Fruit fly (Drosophila melanogaster) whole organism, prepupa: Measurements from ENCODE around the gene CG10063.

ENCODE experiments used
- Blimp-1 ChIP-seq: fragments of 200-800 bp; sonication (Bioruptor generic); optimal IDR thresholded peaks from 3 replicates; lab custom pipeline; 2017; ENCODE audit warnings: missing biosample characterization, missing genetic modification characterization, mild to moderate bottlenecking, moderate library complexity, missing genetic modification reagents
- CG10669 ChIP-seq: fragments of 200-800 bp; sonication (Bioruptor generic); optimal IDR thresholded peaks from 3 replicates; lab custom pipeline; 2018; ENCODE audit warnings: missing biosample characterization, mild to moderate bottlenecking, missing genetic modification characterization, moderate library complexity
- CG11762 ChIP-seq: fragments of 200-800 bp; sonication (Bioruptor generic); optimal IDR thresholded peaks from 3 replicates; lab custom pipeline; 2016; ENCODE audit warnings: missing biosample characterization, missing genetic modification characterization; ENCODE audit not compliant: insufficient read depth
- CG11902 ChIP-seq: fragments of 200-800 bp; sonication (Bioruptor generic); optimal IDR thresholded peaks from 3 replicates; lab custom pipeline; 2016; ENCODE audit warnings: missing biosample characterization, missing genetic modification characterization
- CG16779 ChIP-seq: fragments of 200-800 bp; sonication (Bioruptor generic); optimal IDR thresholded peaks from 3 replicates; lab custom pipeline; 2017; ENCODE audit warnings: missing biosample characterization, mild to moderate bottlenecking, missing genetic modification characterization
- CG3032 ChIP-seq: fragments of 200-800 bp; optimal IDR thresholded peaks from 2 replicates; lab custom pipeline; 2019; ENCODE audit warnings: missing biosample characterization, mild to moderate bottlenecking, missing genetic modification characterization, moderate library complexity
- CG31627 ChIP-seq: fragments of 200-800 bp; sonication (Bioruptor generic); optimal IDR thresholded peaks from 3 replicates; lab custom pipeline; 2016; ENCODE audit warnings: missing biosample characterization, missing genetic modification characterization
- CG34406 ChIP-seq: fragments of 200-800 bp; sonication (Bioruptor generic); optimal IDR thresholded peaks from 3 replicates; lab custom pipeline; 2016; ENCODE audit warnings: missing biosample characterization, missing genetic modification characterization
- CG4318 ChIP-seq: fragments of 200-800 bp; sonication (Bioruptor generic); optimal IDR thresholded peaks from 3 replicates; lab custom pipeline; 2017; ENCODE audit warnings: missing biosample characterization, mild to moderate bottlenecking, missing genetic modification characterization
- CG6163 ChIP-seq: fragments of 200-800 bp; sonication (Bioruptor generic); IDR thresholded peaks from 3 replicates; pipeline ENCODE4 v1.3.6; 2022; ENCODE audit warnings: missing biosample characterization, missing genetic modification characterization
- CG6276 ChIP-seq: fragments of 200-800 bp; sonication (Bioruptor generic); optimal IDR thresholded peaks from 2 replicates; lab custom pipeline; 2017; ENCODE audit warnings: missing biosample characterization, mild to moderate bottlenecking, missing genetic modification characterization
- CG6808 ChIP-seq: fragments of 200-800 bp; sonication (Bioruptor generic); optimal IDR thresholded peaks from 3 replicates; lab custom pipeline; 2017; ENCODE audit warnings: missing biosample characterization, missing genetic modification characterization, mild to moderate bottlenecking, moderate library complexity, missing genetic modification reagents
- CG7368 ChIP-seq: fragments of 200-800 bp; sonication (Bioruptor generic); optimal IDR thresholded peaks from 3 replicates; lab custom pipeline; 2016; ENCODE audit warnings: missing biosample characterization, missing genetic modification characterization
- CG8119 ChIP-seq: fragments of 200-800 bp; sonication (Bioruptor generic); IDR thresholded peaks from 3 replicates; pipeline ENCODE4 v1.3.6; 2022; ENCODE audit warnings: missing biosample characterization, missing genetic modification characterization
- CG8319 ChIP-seq: fragments of 200-800 bp; sonication (Bioruptor generic); optimal IDR thresholded peaks from 3 replicates; lab custom pipeline; 2016; ENCODE audit warnings: missing biosample characterization, missing genetic modification characterization
- CG8632 ChIP-seq: fragments of 200-800 bp; sonication (Bioruptor generic); optimal IDR thresholded peaks from 3 replicates; lab custom pipeline; 2016; ENCODE audit warnings: missing biosample characterization, missing genetic modification characterization
- Eip75B ChIP-seq: fragments of 200-800 bp; sonication (Bioruptor generic); optimal IDR thresholded peaks from 3 replicates; lab custom pipeline; 2016; ENCODE audit warnings: missing biosample characterization, missing genetic modification characterization
- Eip78C ChIP-seq: fragments of 200-800 bp; sonication (Bioruptor generic); peaks from one replicate; lab custom pipeline; 2016; ENCODE audit warnings: missing biosample characterization, missing genetic modification characterization
- Ets21C ChIP-seq: fragments of 200-800 bp; sonication (Bioruptor generic); optimal IDR thresholded peaks from 3 replicates; lab custom pipeline; 2016; ENCODE audit warnings: missing biosample characterization, missing genetic modification characterization
- Ets96B ChIP-seq: fragments of 200-800 bp; optimal IDR thresholded peaks from 2 replicates; lab custom pipeline; 2019; ENCODE audit warnings: missing biosample characterization, mild to moderate bottlenecking, missing genetic modification characterization, moderate library complexity
- Hr39 ChIP-seq: fragments of 200-800 bp; sonication (Bioruptor generic); optimal IDR thresholded peaks from 2 replicates; lab custom pipeline; 2016; ENCODE audit warnings: missing biosample characterization, missing genetic modification characterization
- Hr4 ChIP-seq: fragments of 200-800 bp; sonication (Bioruptor generic); optimal IDR thresholded peaks from 3 replicates; lab custom pipeline; 2016; ENCODE audit warnings: missing biosample characterization, missing genetic modification characterization
- Lpt ChIP-seq: fragments of 200-800 bp; sonication (Bioruptor generic); optimal IDR thresholded peaks from 3 replicates; lab custom pipeline; 2016; ENCODE audit warnings: missing biosample characterization, missing genetic modification characterization
- Met ChIP-seq: fragments of 200-800 bp; sonication (Bioruptor generic); optimal IDR thresholded peaks from 3 replicates; lab custom pipeline; 2016; ENCODE audit warnings: missing biosample characterization, missing genetic modification characterization
- OdsH ChIP-seq: fragments of 200-800 bp; sonication (Bioruptor generic); optimal IDR thresholded peaks from 3 replicates; lab custom pipeline; 2016; ENCODE audit warnings: missing biosample characterization, missing genetic modification characterization
- Smox ChIP-seq: fragments of 200-800 bp; sonication (Bioruptor generic); optimal IDR thresholded peaks from 3 replicates; lab custom pipeline; 2016; ENCODE audit warnings: missing biosample characterization, missing genetic modification characterization
- Sox102F ChIP-seq: fragments of 200-800 bp; sonication (Bioruptor generic); optimal IDR thresholded peaks from 2 replicates; lab custom pipeline; 2016; ENCODE audit warnings: missing biosample characterization, mild to moderate bottlenecking, missing genetic modification characterization
- Sox14 ChIP-seq: fragments of 200-800 bp; sonication (Bioruptor generic); optimal IDR thresholded peaks from 3 replicates; lab custom pipeline; 2016; ENCODE audit warnings: missing biosample characterization, missing genetic modification characterization
- Sox15 ChIP-seq: fragments of 200-800 bp; sonication (Bioruptor generic); optimal IDR thresholded peaks from 3 replicates; lab custom pipeline; 2016; ENCODE audit warnings: missing biosample characterization, missing genetic modification characterization
- achi ChIP-seq: fragments of 200-800 bp; sonication (Bioruptor generic); optimal IDR thresholded peaks from 3 replicates; lab custom pipeline; 2016; ENCODE audit warnings: missing biosample characterization, missing genetic modification characterization
- acj6 ChIP-seq: fragments of 200-800 bp; sonication (Bioruptor generic); optimal IDR thresholded peaks from 3 replicates; lab custom pipeline; 2016; ENCODE audit warnings: missing biosample characterization, missing genetic modification characterization
- dac ChIP-seq: fragments of 200-800 bp; sonication (Bioruptor generic); optimal IDR thresholded peaks from 2 replicates; lab custom pipeline; 2017; ENCODE audit warnings: missing biosample characterization, mild to moderate bottlenecking, missing genetic modification characterization
- dsx ChIP-seq: fragments of 200-800 bp; optimal IDR thresholded peaks from 3 replicates; lab custom pipeline; 2019; ENCODE audit warnings: missing biosample characterization, mild to moderate bottlenecking, missing genetic modification characterization, moderate library complexity; ENCODE audit not compliant: poor library complexity, severe bottlenecking
- eg ChIP-seq: fragments of 200-800 bp; sonication (Bioruptor generic); IDR thresholded peaks from 3 replicates; pipeline ENCODE4 v1.3.6; 2022; ENCODE audit warnings: missing biosample characterization, missing genetic modification characterization
- esn ChIP-seq: fragments of 200-800 bp; sonication (Bioruptor generic); optimal IDR thresholded peaks from 2 replicates; lab custom pipeline; 2016; ENCODE audit warnings: missing biosample characterization, mild to moderate bottlenecking, missing genetic modification characterization, moderate library complexity
- fd85E ChIP-seq: fragments of 200-800 bp; sonication (Bioruptor generic); optimal IDR thresholded peaks from 3 replicates; lab custom pipeline; 2016; ENCODE audit warnings: missing biosample characterization, missing genetic modification characterization
- fkh ChIP-seq: fragments of 200-800 bp; sonication (Bioruptor generic); optimal IDR thresholded peaks from 3 replicates; lab custom pipeline; 2017; ENCODE audit warnings: missing biosample characterization, mild to moderate bottlenecking, missing genetic modification characterization, moderate library complexity
- lz ChIP-seq: fragments of 200-800 bp; sonication (Bioruptor generic); optimal IDR thresholded peaks from 3 replicates; lab custom pipeline; 2016; ENCODE audit warnings: missing biosample characterization, missing genetic modification characterization
- net ChIP-seq: fragments of 200-800 bp; sonication (Bioruptor generic); optimal IDR thresholded peaks from 3 replicates; lab custom pipeline; 2016; ENCODE audit warnings: missing biosample characterization, missing genetic modification characterization
- pdm3 ChIP-seq: fragments of 200-800 bp; sonication (Bioruptor generic); optimal IDR thresholded peaks from 3 replicates; lab custom pipeline; 2016; ENCODE audit warnings: missing biosample characterization, missing genetic modification characterization
- salr ChIP-seq, 2 experiments: fragments of 200-800 bp; sonication (Bioruptor generic); optimal IDR thresholded peaks; 3 replicates each; lab custom pipeline; 2016 to 2018; ENCODE audit warnings: missing biosample characterization in 2 of 2, missing genetic modification characterization in 2 of 2, mild to moderate bottlenecking in 1 of 2
- spab ChIP-seq: fragments of 200-800 bp; sonication (Bioruptor generic); optimal IDR thresholded peaks from 2 replicates; lab custom pipeline; 2017; ENCODE audit warnings: missing biosample characterization, mild to moderate bottlenecking, missing genetic modification characterization, missing genetic modification reagents
- ss ChIP-seq, 2 experiments: fragments of 200-800 bp; sonication (Bioruptor generic); optimal IDR thresholded peaks; 2 replicates in 1 of 2; 3 replicates in 1 of 2; lab custom pipeline; 2017 to 2018; ENCODE audit warnings: mild to moderate bottlenecking in 2 of 2, missing biosample characterization in 2 of 2, missing genetic modification characterization in 2 of 2, moderate library complexity in 1 of 2
- svp ChIP-seq: fragments of 200-800 bp; sonication (Bioruptor generic); peaks from one replicate; lab custom pipeline; 2016; ENCODE audit warnings: missing biosample characterization, missing genetic modification characterization
- topi ChIP-seq: fragments of 200-800 bp; sonication (Bioruptor generic); optimal IDR thresholded peaks from 3 replicates; lab custom pipeline; 2016; ENCODE audit warnings: missing biosample characterization, missing genetic modification characterization
- vri ChIP-seq: fragments of 200-800 bp; sonication (Bioruptor generic); optimal IDR thresholded peaks from 3 replicates; lab custom pipeline; 2016; ENCODE audit warnings: missing biosample characterization, mild to moderate bottlenecking, missing genetic modification characterization

The CG10063 gene

DNA sequence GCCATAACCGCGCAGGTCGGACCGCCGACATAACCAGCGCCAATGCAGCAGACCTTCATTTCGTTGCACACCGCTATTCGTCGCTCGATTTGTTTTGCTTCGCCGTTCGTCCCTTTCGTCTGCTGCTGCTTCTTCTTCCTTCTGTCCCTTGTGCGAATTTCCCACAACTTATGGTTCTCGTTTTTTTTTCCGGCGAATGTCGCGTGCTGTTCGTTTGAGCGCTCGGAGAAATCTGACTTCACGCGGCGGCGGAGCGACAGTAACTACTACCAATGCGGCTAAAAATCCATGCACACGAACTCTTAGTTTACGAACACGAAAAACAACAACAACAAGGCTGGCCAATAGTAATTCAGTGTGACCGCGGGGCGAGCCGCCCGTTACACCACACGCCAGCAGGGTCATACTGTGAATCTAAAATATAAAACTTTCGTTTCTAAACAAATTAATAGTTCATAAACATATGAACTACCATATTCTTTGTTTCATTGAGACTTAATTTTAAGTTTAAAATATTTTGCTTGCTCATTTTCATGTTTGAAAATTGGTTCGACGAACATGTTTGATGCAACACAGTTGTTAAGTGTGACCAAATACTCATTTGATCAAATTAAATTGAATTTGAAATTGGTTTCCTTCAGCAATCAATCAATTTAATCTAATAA is 7.6 kb downstream of the CG10063 start, which contains the start of gene sgl (continued):
- TF ChIP-seq fkh (GFP tag; lab: Kevin White, UChicago) (no peak), Ets21C (GFP tag; lab: Kevin White, UChicago) (no peak), Blimp-1 (GFP tag; lab: Kevin White, UChicago) (no peak), Eip78C (peak; percentile 73), dsx (GFP tag; lab: Kevin White, UChicago) (peak; percentile 43), Sox14 (GFP tag; lab: Kevin White, UChicago) (peak; percentile 36), vri (peak; percentile 62), CG6808 (peak; percentile 34)

DNA sequence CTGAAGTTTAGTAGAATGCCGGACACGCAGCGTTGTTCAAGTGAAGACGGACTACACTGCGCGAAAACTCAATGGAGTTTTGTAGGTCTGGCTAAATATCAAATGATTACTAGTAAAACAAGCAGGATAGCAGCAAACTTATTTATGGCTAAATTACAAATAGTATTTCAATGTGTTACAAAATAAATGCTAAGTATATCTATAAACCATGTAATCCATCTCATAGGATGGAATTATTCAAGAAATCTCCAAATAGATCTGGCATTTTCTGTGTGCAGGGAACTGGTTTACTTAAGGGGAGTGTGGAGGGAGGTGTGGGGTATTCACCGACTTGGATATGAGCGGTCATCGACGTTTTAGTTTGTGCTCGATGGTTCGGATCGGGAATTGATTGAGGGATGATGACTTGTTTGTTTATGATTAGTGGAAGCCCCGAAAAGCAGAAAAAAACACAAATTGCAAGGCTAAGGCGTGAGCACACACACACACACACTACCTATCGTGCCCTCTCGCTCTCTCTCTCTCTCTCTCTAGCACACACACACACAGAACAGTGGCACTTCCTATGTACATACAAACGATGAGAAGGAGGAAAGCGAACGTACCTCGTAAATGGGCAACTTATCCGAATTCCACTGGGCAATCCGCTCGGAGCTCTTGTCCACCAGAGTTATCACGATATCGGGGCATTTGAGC is 8.3 kb downstream of the CG10063 start:
- TF ChIP-seq Sox15 (GFP tag; lab: Kevin White, UChicago) (peak; percentile 59), Ets21C (GFP tag; lab: Kevin White, UChicago) (peak; percentile 26), CG11902 (GFP tag; lab: Kevin White, UChicago) (no peak), CG31627 (GFP tag; lab: Kevin White, UChicago) (peak; percentile 61), salr (GFP tag; optimal IDR thresholded peaks at IDR 0.05; lab: Kevin White, UChicago) (peak; percentile 65 to 67), Lpt (GFP tag; lab: Kevin White, UChicago) (peak; percentile 69), fkh (GFP tag; lab: Kevin White, UChicago) (peak; percentile 58), dsx (GFP tag; lab: Kevin White, UChicago) (peak; percentile 80), CG34406 (GFP tag; lab: Kevin White, UChicago) (peak; percentile 68), ss (GFP tag; optimal IDR thresholded peaks at IDR 0.05; lab: Kevin White, UChicago) (peak; percentile 77 to 89), CG8319 (GFP tag; lab: Kevin White, UChicago) (peak; percentile 35), net (GFP tag; lab: Kevin White, UChicago) (peak; percentile 83), CG7368 (peak; percentile 57), Sox102F (GFP tag; lab: Kevin White, UChicago) (peak; percentile 73), Hr39 (peak; percentile 62), CG3032 (tag; lab: Kevin White, UChicago) (peak; percentile 80), esn (GFP tag; lab: Kevin White, UChicago) (peak; percentile 70), achi (GFP tag; lab: Kevin White, UChicago) (peak; percentile 81), CG8632 (GFP tag; lab: Kevin White, UChicago) (peak; percentile 78), Sox14 (GFP tag; lab: Kevin White, UChicago) (peak; percentile 82), Smox (GFP tag; lab: Kevin White, UChicago) (peak; percentile 60), CG10669 (GFP tag; lab: Kevin White, UChicago) (peak; percentile 86), vri (peak; percentile 59), topi (GFP tag; lab: Kevin White, UChicago) (peak; percentile 61), fd85E (GFP tag; lab: Kevin White, UChicago) (no peak), CG16779 (tag; lab: Kevin White, UChicago) (peak; percentile 30), pdm3 (peak; percentile 84), Hr4 (GFP tag; lab: Kevin White, UChicago) (peak; percentile 84), eg (peak; percentile 59), lz (peak; percentile 41), Met (GFP tag; lab: Kevin White, UChicago) (peak; percentile 78), OdsH (peak; percentile 83), dac (GFP tag; lab: Kevin White, UChicago) (peak; percentile 66), CG6163 (GFP tag; lab: Robert Waterston, UW) (peak; percentile 69), CG11762 (GFP tag; lab: Kevin White, UChicago) (peak; percentile 63), spab (GFP tag; lab: Kevin White, UChicago) (peak; percentile 79), Eip78C (peak; percentile 97), Ets96B (tag; lab: Kevin White, UChicago) (peak; percentile 86), CG6276 (GFP tag; lab: Kevin White, UChicago) (peak; percentile 81), CG8119 (GFP tag; lab: Robert Waterston, UW) (peak; percentile 79; the same call in 2 of the 3 replicates), CG6808 (peak; percentile 82), CG4318 (GFP tag; lab: Kevin White, UChicago) (peak; percentile 64), Eip75B (GFP tag; lab: Kevin White, UChicago) (peak; percentile 73), acj6 (GFP tag; lab: Kevin White, UChicago) (peak; percentile 84), svp (GFP tag; lab: Kevin White, UChicago) (no peak)
